Fruit fly (Drosophila melanogaster) whole organism, adult: Measurements from ENCODE around the gene Sfxn2.
A peak's percentile ranks its signal among the peaks of the same experiment; 100 is the strongest.

ENCODE experiments used
- CG12768 ChIP-seq: fragments of 200-800 bp; sonication (Bioruptor generic); optimal IDR thresholded peaks from 2 replicates; lab custom pipeline; 2017; ENCODE audit warnings: missing biosample characterization, missing genetic modification characterization, mild to moderate bottlenecking, moderate library complexity, missing genetic modification reagents
- CG1620 ChIP-seq: fragments of 200-800 bp; sonication (Bioruptor generic); optimal IDR thresholded peaks from 2 replicates; lab custom pipeline; 2016; ENCODE audit warnings: missing biosample characterization, missing genetic modification characterization
- CG5204 ChIP-seq: fragments of 200-800 bp; sonication (Bioruptor generic); optimal IDR thresholded peaks from 2 replicates; lab custom pipeline; 2016; ENCODE audit warnings: missing biosample characterization, missing genetic modification characterization
- CG7045 ChIP-seq: fragments of 200-800 bp; sonication (Bioruptor generic); optimal IDR thresholded peaks from 2 replicates; lab custom pipeline; 2017; ENCODE audit warnings: missing biosample characterization, mild to moderate bottlenecking, missing genetic modification characterization
- CG7101 ChIP-seq: fragments of 200-800 bp; sonication (Bioruptor generic); optimal IDR thresholded peaks from 2 replicates; lab custom pipeline; 2018; ENCODE audit warnings: missing biosample characterization, mild to moderate bottlenecking, missing genetic modification characterization, moderate library complexity
- Mnt ChIP-seq: fragments of 200-800 bp; sonication (Bioruptor generic); optimal IDR thresholded peaks from 2 replicates; lab custom pipeline; 2016; ENCODE audit warnings: missing biosample characterization, mild to moderate bottlenecking, missing genetic modification characterization
- cic ChIP-seq: fragments of 200-800 bp; sonication (Bioruptor generic); optimal IDR thresholded peaks from 2 replicates; lab custom pipeline; 2017; ENCODE audit warnings: missing biosample characterization, mild to moderate bottlenecking, missing genetic modification characterization, moderate library complexity
- cnc ChIP-seq, 2 experiments: fragments of >200 bp; optimal IDR thresholded peaks; 2 replicates each; lab custom pipeline; 2017
- kay ChIP-seq: fragments of 200-800 bp; sonication (Bioruptor generic); peaks from one replicate; lab custom pipeline; 2016; ENCODE audit warnings: missing biosample characterization, missing genetic modification characterization, borderline replicate concordance
- pad ChIP-seq: fragments of 200-800 bp; sonication (Bioruptor generic); optimal IDR thresholded peaks from 3 replicates; lab custom pipeline; 2017; ENCODE audit warnings: missing biosample characterization, missing genetic modification characterization, mild to moderate bottlenecking, moderate library complexity, missing genetic modification reagents
- toe ChIP-seq: fragments of 200-800 bp; sonication (Bioruptor generic); optimal IDR thresholded peaks from 2 replicates; lab custom pipeline; 2016; ENCODE audit warnings: missing biosample characterization, missing genetic modification characterization

- TF ChIP-seq Mnt (GFP tag; lab: Kevin White, UChicago) (peak; percentile 9), toe (GFP tag; lab: Kevin White, UChicago) (no peak), CG1620 (GFP tag; lab: Kevin White, UChicago) (no peak), cic (GFP tag; lab: Kevin White, UChicago) (peak; percentile 73), pad (no peak), kay (GFP tag; lab: Kevin White, UChicago) (peak; percentile 86), cnc (optimal IDR thresholded peaks at IDR 0.05; lab: Kevin White, UChicago) (no peak), CG5204 (GFP tag; lab: Kevin White, UChicago) (no peak), CG7045 (GFP tag; lab: Kevin White, UChicago) (no peak), CG12768 (GFP tag; lab: Kevin White, UChicago) (peak; percentile 49), CG7101 (tag; lab: Kevin White, UChicago) (no peak)
Measured at dm6 chr3L:19040155-19040644, 22.8 kb upstream of the Sfxn2 start.
